Fruit fly (Drosophila melanogaster): ENCODE measurements around the gene Zasp66.

Gene Zasp66

dm6 chr3L:8667809-8668593 lies 43.8 kb downstream of the Zasp66 start:
- TF ChIP-seq Pif1B (GFP tag; optimal IDR thresholded peaks at IDR 0.05) (peak; percentile 91), gl (tag; optimal IDR thresholded peaks at IDR 0.05) (peak; percentile 59), Pif1A (GFP tag; optimal IDR thresholded peaks at IDR 0.05) (peak; percentile 66), rn (GFP tag; IDR thresholded peaks at IDR 0.05) (peak; percentile 65; the same call in 1 of the 2 replicates), CG13204 (GFP tag; optimal IDR thresholded peaks at IDR 0.05) (peak; percentile 59), CG8301 (tag; optimal IDR thresholded peaks at IDR 0.05) (peak; percentile 75), Ets98B (GFP tag; IDR thresholded peaks at IDR 0.05) (peak; percentile 32), CG4496 (GFP tag; IDR thresholded peaks at IDR 0.05) (no peak; the same call in 1 of the 3 replicates), CG10348 (GFP tag; IDR thresholded peaks at IDR 0.05) (no peak), D1 (tag; optimal IDR thresholded peaks at IDR 0.05) (peak; percentile 82), CG8159 (tag; optimal IDR thresholded peaks at IDR 0.05) (peak; percentile 96), CG17806 (tag; optimal IDR thresholded peaks at IDR 0.05) (peak; percentile 91), fd96Ca (GFP tag; IDR thresholded peaks at IDR 0.05) (peak; percentile 49; the same call in 1 of the 3 replicates), CG9948 (tag; optimal IDR thresholded peaks at IDR 0.05) (peak; percentile 94), EcR (GFP tag; optimal IDR thresholded peaks at IDR 0.05) (peak; percentile 58), CG34367 (tag; optimal IDR thresholded peaks at IDR 0.05) (peak; percentile 85), Snoo (tag; optimal IDR thresholded peaks at IDR 0.05) (peak; percentile 86), CG12605 (GFP tag; IDR thresholded peaks at IDR 0.05) (peak; percentile 63), CG32121 (GFP tag; IDR thresholded peaks at IDR 0.05) (0 out of 2 replicates have a peak, but pooled peaks have one; percentile 11), CG15710 (tag; optimal IDR thresholded peaks at IDR 0.05) (peak; percentile 93), CG14655 (GFP tag; optimal IDR thresholded peaks at IDR 0.05) (peak; percentile 86)

DNA sequence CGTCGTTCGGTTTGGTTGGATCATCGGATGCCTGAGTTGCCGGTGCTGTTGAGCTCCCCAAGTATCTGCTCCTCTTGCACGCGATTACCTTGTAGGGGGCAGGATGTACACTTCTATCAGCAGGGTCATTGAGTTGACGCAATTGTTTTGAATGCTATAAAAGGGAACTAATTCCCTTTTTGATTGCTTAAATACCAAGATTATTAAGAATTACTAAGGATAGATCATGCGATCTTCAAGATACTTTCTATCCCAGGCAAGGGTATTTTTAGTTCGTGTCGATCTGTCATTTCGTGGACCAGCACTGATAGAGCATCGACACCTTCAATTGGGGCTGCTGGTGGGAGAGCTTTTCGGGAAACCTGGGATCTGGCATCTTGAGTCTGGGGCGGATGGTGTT lies 44.9 kb downstream of the Zasp66 start:
- no peak for TF ChIP-seq rn (GFP tag; IDR thresholded peaks at IDR 0.05)
- peak; percentile 88 for TF ChIP-seq CG34367 (tag; optimal IDR thresholded peaks at IDR 0.05)
- TF ChIP-seq CG9948 (tag; optimal IDR thresholded peaks at IDR 0.05): peak; percentile 83
- TF ChIP-seq EcR (GFP tag; optimal IDR thresholded peaks at IDR 0.05): peak; percentile 86
- TF ChIP-seq CG14655 (GFP tag; optimal IDR thresholded peaks at IDR 0.05): peak; percentile 74
- TF ChIP-seq CG4496 (GFP tag; IDR thresholded peaks at IDR 0.05): peak; percentile 77
- TF ChIP-seq CG12605 (GFP tag; IDR thresholded peaks at IDR 0.05): 0 out of 2 replicates have a peak, but pooled peaks have one; percentile 38
- TF ChIP-seq Pif1A (GFP tag; optimal IDR thresholded peaks at IDR 0.05): peak; percentile 83
- peak; percentile 69; the same call in 2 of the 3 replicates for TF ChIP-seq fd96Ca (GFP tag; IDR thresholded peaks at IDR 0.05)
- no peak for TF ChIP-seq CG10348 (GFP tag; IDR thresholded peaks at IDR 0.05)
- TF ChIP-seq gl (tag; optimal IDR thresholded peaks at IDR 0.05): peak; percentile 78
- TF ChIP-seq CG8301 (tag; optimal IDR thresholded peaks at IDR 0.05): peak; percentile 45
- TF ChIP-seq Pif1B (GFP tag; optimal IDR thresholded peaks at IDR 0.05): peak; percentile 67
- peak; percentile 90 for TF ChIP-seq CG17806 (tag; optimal IDR thresholded peaks at IDR 0.05)
- peak; percentile 69 for TF ChIP-seq D1 (tag; optimal IDR thresholded peaks at IDR 0.05)
- no peak for TF ChIP-seq CG32121 (GFP tag; IDR thresholded peaks at IDR 0.05)
- TF ChIP-seq Ets98B (GFP tag; IDR thresholded peaks at IDR 0.05): peak; percentile 35; the same call in 1 of the 2 replicates
- TF ChIP-seq Snoo (tag; optimal IDR thresholded peaks at IDR 0.05): peak; percentile 78
- TF ChIP-seq CG15710 (tag; optimal IDR thresholded peaks at IDR 0.05): peak; percentile 88
- no peak for TF ChIP-seq CG13204 (GFP tag; optimal IDR thresholded peaks at IDR 0.05)
- TF ChIP-seq CG8159 (tag; optimal IDR thresholded peaks at IDR 0.05): peak; percentile 92

DNA sequence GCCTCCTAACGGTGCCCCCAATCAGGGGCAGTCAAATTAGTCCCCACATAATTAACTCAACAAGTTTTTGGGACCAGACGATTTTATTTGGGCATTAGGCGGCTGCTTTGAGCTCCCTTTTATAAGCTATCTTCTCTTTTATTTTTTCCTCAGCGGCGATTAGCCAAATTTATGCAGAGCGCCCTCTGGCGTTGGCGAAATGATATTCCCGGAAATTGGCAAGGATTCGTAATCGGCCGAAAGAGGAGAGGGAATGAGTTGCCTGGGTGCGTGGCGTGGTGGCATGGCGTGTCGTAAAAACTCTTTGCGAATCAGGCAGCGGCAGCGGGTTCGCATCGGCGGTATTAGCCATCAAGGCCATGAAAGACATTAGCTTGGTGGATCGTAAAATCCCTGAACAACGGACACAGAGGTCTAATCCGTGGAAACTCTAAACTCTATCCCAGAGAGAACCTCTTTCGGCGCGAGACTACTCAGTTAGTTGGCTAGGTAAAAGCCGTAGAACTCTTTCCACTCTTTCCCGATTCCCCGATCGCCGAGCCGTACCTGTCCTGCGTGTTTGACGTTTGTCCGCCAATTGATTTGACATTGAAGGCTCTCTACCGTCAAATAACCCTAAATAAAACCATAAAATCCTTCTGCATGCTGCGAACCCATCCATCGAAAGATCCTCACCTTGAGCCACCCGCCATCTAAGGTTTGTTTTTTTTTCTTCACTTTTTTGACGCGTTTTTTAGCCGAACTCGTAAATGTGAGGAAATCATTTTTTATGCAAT lies 45.9 kb downstream of the Zasp66 start:
- no peak for TF ChIP-seq CG13204 (GFP tag; optimal IDR thresholded peaks at IDR 0.05)
- no peak for TF ChIP-seq Pif1A (GFP tag; optimal IDR thresholded peaks at IDR 0.05)
- no peak for TF ChIP-seq Pif1B (GFP tag; optimal IDR thresholded peaks at IDR 0.05)
- no peak for TF ChIP-seq CG15710 (tag; optimal IDR thresholded peaks at IDR 0.05)
- TF ChIP-seq CG4496 (GFP tag; IDR thresholded peaks at IDR 0.05): no peak
- TF ChIP-seq CG12605 (GFP tag; IDR thresholded peaks at IDR 0.05): no peak
- no peak for TF ChIP-seq CG17806 (tag; optimal IDR thresholded peaks at IDR 0.05)
- no peak for TF ChIP-seq fd96Ca (GFP tag; IDR thresholded peaks at IDR 0.05)
- TF ChIP-seq Ets98B (GFP tag; IDR thresholded peaks at IDR 0.05): no peak
- no peak for TF ChIP-seq CG9948 (tag; optimal IDR thresholded peaks at IDR 0.05)
- no peak for TF ChIP-seq rn (GFP tag; IDR thresholded peaks at IDR 0.05)

DNA sequence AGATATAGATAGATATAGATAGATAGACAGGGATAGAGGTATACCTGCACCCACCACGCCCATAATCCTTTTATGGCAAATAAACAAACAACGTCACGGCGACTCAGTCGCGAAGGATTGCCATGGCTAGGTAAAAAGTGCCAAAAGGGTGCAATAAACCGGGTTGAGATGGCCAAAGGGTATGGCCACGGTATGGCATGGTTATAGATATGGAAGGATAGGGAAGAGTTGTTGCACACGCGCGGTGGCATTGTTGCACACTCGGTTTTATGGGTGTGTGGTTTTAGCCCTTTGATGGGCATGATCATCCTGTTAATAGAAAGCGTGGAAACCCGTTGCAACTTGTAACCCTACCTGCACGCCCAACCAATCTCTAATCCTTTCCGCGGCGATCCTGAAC lies 46.8 kb downstream of the Zasp66 start:
- TF ChIP-seq Snoo (tag; optimal IDR thresholded peaks at IDR 0.05) (no peak), fd96Ca (GFP tag; IDR thresholded peaks at IDR 0.05) (no peak), CG32121 (GFP tag; IDR thresholded peaks at IDR 0.05) (no peak), Pif1A (GFP tag; optimal IDR thresholded peaks at IDR 0.05) (no peak), Pif1B (GFP tag; optimal IDR thresholded peaks at IDR 0.05) (no peak), CG8159 (tag; optimal IDR thresholded peaks at IDR 0.05) (no peak), Ets98B (GFP tag; IDR thresholded peaks at IDR 0.05) (no peak), CG10348 (GFP tag; IDR thresholded peaks at IDR 0.05) (no peak)

Data from whole organism, pupa.